Fruit fly (Drosophila melanogaster): ENCODE measurements around the gene CG17107.

DNA sequence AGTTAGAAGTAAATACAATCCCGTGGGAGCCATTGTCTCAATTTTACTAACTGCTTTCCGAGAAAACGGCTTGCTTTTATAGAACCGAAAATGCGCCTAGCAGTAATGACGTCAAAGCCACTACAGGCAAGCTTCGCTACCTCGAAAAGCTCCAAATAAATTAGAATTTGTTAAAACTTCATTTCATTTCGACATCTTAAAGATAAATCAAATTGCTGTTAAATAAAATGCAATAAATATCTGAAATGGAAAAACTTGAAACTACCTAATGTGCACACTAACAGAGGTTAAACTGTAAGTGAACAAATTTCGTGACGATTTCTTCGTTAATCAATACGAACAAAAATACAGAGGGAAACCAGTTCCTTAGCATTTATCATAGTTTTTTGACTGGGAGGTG lies 16.3 kb downstream of the CG17107 start, which contains the start of gene CG7300:
- no peak for TF ChIP-seq CG7045 (GFP tag; optimal IDR thresholded peaks at IDR 0.05)
- no peak for TF ChIP-seq CG5204 (GFP tag; optimal IDR thresholded peaks at IDR 0.05)
- TF ChIP-seq CG11617 (GFP tag; optimal IDR thresholded peaks at IDR 0.05) = no peak
- TF ChIP-seq toe (GFP tag; optimal IDR thresholded peaks at IDR 0.05) = no peak
- no peak for TF ChIP-seq Mnt (GFP tag; optimal IDR thresholded peaks at IDR 0.05)
- no peak for TF ChIP-seq kay (GFP tag; ENCODE audit: borderline replicate concordance)
